Fruit fly (Drosophila melanogaster) whole organism, adult: ENCODE measurements around the gene CG6126.

Experiments used
- CG11617 ChIP-seq: fragments of 200-800 bp; sonication (Bioruptor generic); optimal IDR thresholded peaks from 2 replicates; lab custom pipeline; 2017; ENCODE audit warnings: mild to moderate bottlenecking, missing biosample characterization, missing genetic modification reagents, missing genetic modification characterization
- CG14711 ChIP-seq: fragments of 200-800 bp; sonication (Bioruptor generic); optimal IDR thresholded peaks from 2 replicates; lab custom pipeline; 2018; ENCODE audit warnings: missing biosample characterization, mild to moderate bottlenecking, missing genetic modification characterization, moderate library complexity
- CG1620 ChIP-seq: fragments of 200-800 bp; sonication (Bioruptor generic); optimal IDR thresholded peaks from 2 replicates; lab custom pipeline; 2016; ENCODE audit warnings: missing biosample characterization, missing genetic modification characterization
- CG33017 ChIP-seq: fragments of 200-800 bp; sonication (Bioruptor generic); optimal IDR thresholded peaks from 2 replicates; lab custom pipeline; 2018; ENCODE audit warnings: missing biosample characterization, mild to moderate bottlenecking, missing genetic modification characterization, moderate library complexity
- CG5204 ChIP-seq: fragments of 200-800 bp; sonication (Bioruptor generic); optimal IDR thresholded peaks from 2 replicates; lab custom pipeline; 2016; ENCODE audit warnings: missing biosample characterization, missing genetic modification characterization
- CG7045 ChIP-seq: fragments of 200-800 bp; sonication (Bioruptor generic); optimal IDR thresholded peaks from 2 replicates; lab custom pipeline; 2017; ENCODE audit warnings: missing biosample characterization, mild to moderate bottlenecking, missing genetic modification characterization
- Clk ChIP-seq: fragments of 200-800 bp; sonication (Bioruptor generic); optimal IDR thresholded peaks from 2 replicates; lab custom pipeline; 2017; ENCODE audit warnings: missing biosample characterization, missing genetic modification characterization
- Mnt ChIP-seq: fragments of 200-800 bp; sonication (Bioruptor generic); optimal IDR thresholded peaks from 2 replicates; lab custom pipeline; 2016; ENCODE audit warnings: missing biosample characterization, mild to moderate bottlenecking, missing genetic modification characterization
- bab1 ChIP-seq: fragments of 200-800 bp; sonication (Bioruptor generic); optimal IDR thresholded peaks from 3 replicates; lab custom pipeline; 2019; ENCODE audit warnings: missing biosample characterization, mild to moderate bottlenecking, missing genetic modification characterization, moderate library complexity
- cic ChIP-seq: fragments of 200-800 bp; sonication (Bioruptor generic); optimal IDR thresholded peaks from 2 replicates; lab custom pipeline; 2017; ENCODE audit warnings: missing biosample characterization, mild to moderate bottlenecking, missing genetic modification characterization, moderate library complexity
- cnc ChIP-seq, 2 experiments: fragments of >200 bp; optimal IDR thresholded peaks; 2 replicates each; lab custom pipeline; 2017
- kay ChIP-seq: fragments of 200-800 bp; sonication (Bioruptor generic); peaks from one replicate; lab custom pipeline; 2016; ENCODE audit warnings: missing biosample characterization, missing genetic modification characterization, borderline replicate concordance
- pad ChIP-seq: fragments of 200-800 bp; sonication (Bioruptor generic); optimal IDR thresholded peaks from 3 replicates; lab custom pipeline; 2017; ENCODE audit warnings: missing biosample characterization, missing genetic modification characterization, mild to moderate bottlenecking, moderate library complexity, missing genetic modification reagents
- tj ChIP-seq: fragments of 200-800 bp; sonication (Bioruptor generic); optimal IDR thresholded peaks from 3 replicates; lab custom pipeline; 2017; ENCODE audit warnings: missing biosample characterization, mild to moderate bottlenecking, missing genetic modification characterization, moderate library complexity

- TF ChIP-seq Clk (GFP tag; lab: Kevin White, UChicago) (no peak), cnc (optimal IDR thresholded peaks at IDR 0.05; lab: Kevin White, UChicago) (no peak), CG1620 (no peak), CG33017 (tag; lab: Kevin White, UChicago) (no peak), CG14711 (tag; lab: Kevin White, UChicago) (no peak), Mnt (no peak), kay (GFP tag; lab: Kevin White, UChicago) (no peak), pad (GFP tag; lab: Kevin White, UChicago) (no peak), tj (GFP tag; lab: Kevin White, UChicago) (no peak), bab1 (GFP tag; lab: Kevin White, UChicago) (no peak), cic (no peak), CG11617 (no peak), CG7045 (no peak), CG5204 (no peak)
Observed at dm6 chr3R:16176526-16176925, 26.4 kb downstream of the CG6126 start.
